Fruit fly (Drosophila melanogaster) whole organism, larva: ENCODE data around the gene Tim17b2.

ENCODE experiments used
- noc ChIP-seq: fragments of 200-800 bp; sonication (Bioruptor generic); optimal IDR thresholded peaks from 3 replicates; lab custom pipeline; 2019; ENCODE audit warnings: missing biosample characterization, mild to moderate bottlenecking, missing genetic modification characterization, moderate library complexity

Tim17b2 gene

dm6 chr2L:15479670-15480197, 4.8 kb upstream of the Tim17b2 start:
- no peak for TF ChIP-seq noc (tag; lab: Kevin White, UChicago)

DNA sequence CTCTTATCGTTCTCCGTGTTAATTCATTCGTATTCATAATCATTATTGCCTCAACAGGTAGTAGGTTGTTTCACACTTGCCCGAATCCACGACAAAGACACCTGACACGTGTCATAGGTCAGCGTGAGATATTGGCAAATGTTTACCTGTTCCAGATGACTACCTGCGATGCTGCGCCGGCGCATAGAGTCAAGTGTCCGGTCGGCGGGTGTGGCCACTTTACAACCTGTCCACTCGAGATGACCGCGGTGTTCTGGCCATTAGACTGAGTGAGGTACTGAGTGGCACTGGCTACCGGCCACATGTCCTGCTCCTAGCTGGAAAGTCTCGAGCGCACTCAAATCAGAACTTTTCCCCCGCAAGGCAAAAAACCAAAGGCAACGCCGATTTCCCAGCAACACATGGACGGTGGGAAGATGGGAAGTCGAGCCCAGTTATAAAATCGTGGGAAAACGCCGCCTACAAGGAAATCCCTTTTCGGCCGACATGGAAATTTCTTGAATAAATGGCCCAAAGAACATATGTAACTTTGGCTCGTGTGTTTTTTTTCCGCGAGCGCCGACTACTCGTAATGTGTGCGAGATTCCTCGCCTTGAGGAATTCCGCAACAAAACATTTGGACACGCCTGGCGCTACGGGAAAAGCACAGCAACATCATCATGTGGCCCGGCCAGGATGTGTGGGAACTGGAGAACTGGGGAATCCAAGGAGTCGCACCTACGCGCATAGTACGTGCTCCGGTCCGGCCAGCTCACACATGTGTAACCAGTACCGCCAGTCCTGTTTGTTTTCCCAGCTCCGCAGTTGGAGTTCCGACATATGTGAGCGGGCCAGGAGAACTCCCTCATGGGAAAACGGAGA, 1.3 kb downstream of the Tim17b2 start:
- TF ChIP-seq noc (tag; lab: Kevin White, UChicago) = no peak

DNA sequence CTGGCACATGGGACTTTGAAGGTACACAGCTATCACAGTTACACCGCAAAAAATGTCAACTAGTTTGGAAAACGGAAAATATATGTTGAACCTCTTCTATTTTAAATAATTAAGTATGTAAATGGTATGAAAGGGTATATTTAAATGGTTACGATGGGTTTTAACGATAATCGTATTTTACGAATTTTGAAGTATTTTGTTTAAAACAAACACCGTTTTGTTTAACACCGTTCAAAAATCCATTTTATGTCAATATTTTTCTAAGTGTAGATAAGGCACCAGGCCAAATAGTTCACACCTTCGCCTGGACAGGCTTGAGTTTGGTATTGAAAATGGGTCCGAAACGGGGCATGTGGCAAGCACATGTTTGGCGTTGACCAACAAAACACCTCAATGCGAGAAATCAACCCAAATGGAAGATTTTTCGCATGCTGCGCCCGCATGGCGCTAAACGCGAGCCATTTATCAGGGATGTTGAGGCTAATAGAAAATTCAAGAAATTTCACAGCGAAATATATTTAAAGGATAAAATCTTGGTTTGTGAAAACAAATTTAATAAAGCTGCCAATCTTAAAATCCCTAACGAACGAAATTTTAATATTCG, 2.1 kb downstream of the Tim17b2 start:
- TF ChIP-seq noc (tag; lab: Kevin White, UChicago) = no peak

- TF ChIP-seq noc (tag; lab: Kevin White, UChicago) = peak; percentile 8
Observed at dm6 chr2L:15490206-15490851, 5.8 kb downstream of the Tim17b2 start.

DNA sequence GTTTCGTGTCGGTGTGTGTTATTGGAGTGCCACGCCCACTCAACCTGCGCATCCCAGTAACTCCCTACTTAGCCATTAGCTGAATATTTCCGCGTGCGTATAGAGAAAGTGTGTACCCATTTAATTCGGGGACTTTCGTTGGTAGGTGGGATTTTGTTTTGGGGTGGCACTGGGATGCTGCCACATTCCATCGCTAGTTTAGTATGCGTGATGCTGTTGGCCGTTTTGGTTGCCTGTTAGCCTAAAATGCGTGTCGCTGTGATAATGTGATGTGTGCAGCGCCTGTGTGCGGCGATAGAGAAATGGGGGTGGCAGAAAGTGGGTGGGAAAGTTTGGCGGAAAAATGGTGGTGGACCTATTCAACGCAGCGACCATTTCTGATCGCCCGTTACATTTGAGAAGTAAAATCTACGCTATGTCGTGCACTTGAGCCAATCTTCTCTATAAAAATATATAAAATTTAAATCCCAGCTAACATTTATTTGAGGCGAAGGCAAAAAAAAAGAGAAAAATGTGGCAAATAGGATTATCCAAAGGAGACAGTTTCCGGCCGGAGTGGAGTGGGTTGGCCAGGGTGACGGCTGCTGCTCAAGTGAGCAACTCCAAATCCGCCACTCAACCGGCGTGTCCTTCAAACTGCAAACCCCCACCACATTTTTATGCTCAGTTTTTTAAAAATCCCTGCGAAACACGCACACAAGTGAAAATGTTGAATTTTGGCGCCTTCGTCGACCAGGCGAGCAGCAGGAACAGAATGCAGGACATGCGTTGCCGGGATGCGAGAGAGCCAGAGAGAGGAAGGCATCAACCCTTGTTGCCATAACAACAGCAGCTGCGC, 7.0 kb downstream of the Tim17b2 start:
- no peak for TF ChIP-seq noc (tag; lab: Kevin White, UChicago)

- no peak for TF ChIP-seq noc (tag; lab: Kevin White, UChicago)
Observed at dm6 chr2L:15492159-15492541, 7.6 kb downstream of the Tim17b2 start.

dm6 chr2L:15493627-15494026, 9.1 kb downstream of the Tim17b2 start:
- TF ChIP-seq noc (tag; lab: Kevin White, UChicago) = no peak

DNA sequence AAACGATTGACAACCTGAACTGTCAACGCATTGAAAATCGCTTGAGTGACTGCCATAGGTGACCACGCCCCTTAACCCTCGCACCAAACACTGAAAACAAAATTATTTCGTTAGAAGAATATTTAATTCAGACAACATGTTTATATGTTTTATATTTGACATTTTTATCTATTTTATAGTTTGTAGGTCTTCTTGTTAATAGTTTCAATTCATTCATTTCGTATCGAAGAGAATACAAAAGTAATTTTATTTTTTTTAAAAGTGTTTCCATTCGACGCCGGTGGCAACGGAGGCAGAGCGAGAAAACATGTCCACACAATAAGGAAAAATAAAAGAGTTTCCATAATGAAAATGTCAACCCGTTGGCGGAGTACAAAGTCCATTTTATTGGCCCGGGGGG, 11.8 kb downstream of the Tim17b2 start:
- TF ChIP-seq noc (tag; lab: Kevin White, UChicago) = no peak

- no peak for TF ChIP-seq noc (tag; lab: Kevin White, UChicago)
Observed at dm6 chr2L:15498885-15499696, 14.6 kb downstream of the Tim17b2 start, which contains the start of gene lace. lace (plus strand) TSS chr2L:15499127.

DNA sequence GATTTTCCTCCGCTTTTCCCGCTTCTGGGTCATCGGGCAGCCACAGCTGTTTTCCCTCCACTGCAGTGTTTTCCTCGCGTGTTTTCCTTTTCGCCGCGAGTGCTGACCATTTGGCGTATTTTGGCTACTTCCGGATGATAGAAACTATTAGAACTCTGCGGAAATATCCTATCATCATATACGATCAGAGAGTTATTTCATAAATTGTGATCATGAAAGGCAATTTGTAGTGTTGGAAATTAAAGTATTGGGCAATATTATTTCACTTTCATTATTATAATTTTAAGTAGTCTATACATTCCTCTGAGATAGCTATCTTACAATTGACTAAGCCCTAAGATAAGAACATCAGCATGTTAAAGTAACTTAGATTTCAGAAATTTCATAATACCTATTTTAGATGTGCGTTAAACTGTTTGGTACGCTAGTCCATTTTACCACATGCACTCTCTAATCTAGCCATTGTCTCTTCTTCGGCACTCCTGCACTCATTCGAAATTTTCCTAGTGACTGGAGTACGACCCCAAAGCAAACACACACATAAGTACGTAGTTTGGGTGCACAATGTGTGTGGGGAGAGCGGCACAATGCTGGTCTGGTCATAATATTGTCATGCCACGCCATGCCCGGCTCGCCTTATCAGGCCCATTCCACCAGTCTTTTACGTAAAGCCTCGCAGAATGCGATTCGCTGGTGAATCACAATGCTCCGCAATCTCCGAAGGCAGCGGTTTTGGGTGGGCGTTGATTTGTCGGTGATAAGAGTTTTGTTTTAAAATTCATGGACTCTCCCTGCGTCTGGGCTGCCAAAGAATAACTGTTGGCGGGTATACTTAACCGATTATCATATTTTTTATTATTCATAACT, 15.4 kb downstream of the Tim17b2 start:
- peak; percentile 32 for TF ChIP-seq noc (tag; lab: Kevin White, UChicago)

dm6 chr2L:15500910-15501521, 16.5 kb downstream of the Tim17b2 start:
- no peak for TF ChIP-seq noc (tag; lab: Kevin White, UChicago)

- no peak for TF ChIP-seq noc (tag; lab: Kevin White, UChicago)
Observed at dm6 chr2L:15504534-15504933, 20.0 kb downstream of the Tim17b2 start.
